Worm (Caenorhabditis elegans): Measurements from ENCODE around the gene T26H5.8.

ce11 chrV:15443708-15444107 lies 11.2 kb upstream of the T26H5.8 start, which contains the start of gene T26H5.10:
- no peak for TF ChIP-seq him-1 (tag; optimal IDR thresholded peaks at IDR 0.05)
- no peak for TF ChIP-seq dao-5 (tag; optimal IDR thresholded peaks at IDR 0.05)
- TF ChIP-seq W03F9.2 (tag; optimal IDR thresholded peaks at IDR 0.05): no peak

Measured in whole organism, L4/young adult.